Worm (Caenorhabditis elegans) whole organism, young adult: ENCODE data around the gene inf-1.

ENCODE experiments used
- B0336.3 ChIP-seq: fragments of 200-800 bp; sonication (Bioruptor generic); IDR thresholded peaks from 2 replicates; pipeline ENCODE4 v1.3.6; 2022; ENCODE audit warnings: missing genetic modification characterization, missing compliant biosample characterization
- F37B4.10 ChIP-seq: fragments of 200-800 bp; sonication (Bioruptor generic); IDR thresholded peaks from 2 replicates; pipeline ENCODE4 v1.3.6; 2022; ENCODE audit warnings: missing genetic modification characterization, missing compliant biosample characterization
- F49E8.2 ChIP-seq: sonication (generic microtip); optimal IDR thresholded peaks from 3 replicates; lab custom pipeline; 2017; ENCODE audit warnings: missing genetic modification characterization, mild to moderate bottlenecking, missing compliant biosample characterization, antibody characterized with exemption, moderate library complexity; ENCODE audit not compliant: insufficient read depth
- K12H6.12 ChIP-seq: fragments of 200-800 bp; sonication (Bioruptor generic); optimal IDR thresholded peaks from 2 replicates; lab custom pipeline; 2018; ENCODE audit warnings: mild to moderate bottlenecking, missing genetic modification characterization, missing compliant biosample characterization
- ZK185.1 ChIP-seq: sonication (generic microtip); optimal IDR thresholded peaks from 2 replicates; lab custom pipeline; 2016; ENCODE audit warnings: mild to moderate bottlenecking, missing genetic modification characterization, missing compliant biosample characterization; ENCODE audit not compliant: poor library complexity, severe bottlenecking
- atf-7 ChIP-seq: sonication (generic microtip); optimal IDR thresholded peaks from 2 replicates; lab custom pipeline; 2017; ENCODE audit warnings: mild to moderate bottlenecking, missing genetic modification characterization, missing compliant biosample characterization
- athp-1 ChIP-seq: sonication (generic microtip); optimal IDR thresholded peaks from 2 replicates; lab custom pipeline; 2017; ENCODE audit warnings: mild to moderate bottlenecking, missing genetic modification characterization, missing compliant biosample characterization
- bed-2 ChIP-seq: fragments of 200-800 bp; sonication (Bioruptor generic); IDR thresholded peaks from 2 replicates; pipeline ENCODE4 v1.3.6; 2022; ENCODE audit warnings: missing genetic modification reagents, missing genetic modification characterization, missing compliant biosample characterization
- ceh-40 ChIP-seq: fragments of 200-800 bp; sonication (Bioruptor generic); IDR thresholded peaks from 2 replicates; pipeline ENCODE4 v1.3.6; 2022; ENCODE audit warnings: missing genetic modification characterization, missing compliant biosample characterization
- ceh-91 ChIP-seq: fragments of 200-800 bp; sonication (Bioruptor generic); IDR thresholded peaks from 2 replicates; pipeline ENCODE4 v1.3.6; 2022; ENCODE audit warnings: missing genetic modification reagents, missing genetic modification characterization, missing compliant biosample characterization
- chd-7 ChIP-seq: sonication (generic microtip); optimal IDR thresholded peaks from 2 replicates; lab custom pipeline; 2016; ENCODE audit warnings: mild to moderate bottlenecking, missing genetic modification characterization, moderate library complexity, missing compliant biosample characterization
- dox-1 ChIP-seq: fragments of 200-800 bp; sonication (Bioruptor generic); IDR thresholded peaks from 2 replicates; pipeline ENCODE4 v1.3.6; 2022; ENCODE audit warnings: missing genetic modification reagents, missing genetic modification characterization, missing compliant biosample characterization
- dpff-1 ChIP-seq: sonication (generic microtip); optimal IDR thresholded peaks from 2 replicates; lab custom pipeline; 2017; ENCODE audit warnings: mild to moderate bottlenecking, missing genetic modification characterization, missing compliant biosample characterization
- dpl-1 ChIP-seq: fragments of 150-350 bp; optimal IDR thresholded peaks from 2 replicates; lab custom pipeline; 2014; ENCODE audit warnings: missing biosample characterization, missing genetic modification reagents, missing genetic modification characterization
- hlh-26 ChIP-seq: fragments of 200-800 bp; sonication (Bioruptor generic); conservative IDR thresholded peaks from 2 replicates; pipeline ENCODE4 v1.3.6; 2022; ENCODE audit warnings: missing genetic modification reagents, missing genetic modification characterization, missing compliant biosample characterization
- hmg-1.2 ChIP-seq: fragments of 200-800 bp; sonication (Bioruptor generic); IDR thresholded peaks from 2 replicates; pipeline ENCODE4 v1.3.6; 2022; ENCODE audit warnings: missing genetic modification reagents, missing genetic modification characterization, missing compliant biosample characterization
- hsf-1 ChIP-seq: fragments of 200-800 bp; sonication (Bioruptor generic); IDR thresholded peaks from 2 replicates; pipeline ENCODE4 v1.3.6; 2022; ENCODE audit warnings: missing genetic modification reagents, missing genetic modification characterization, missing compliant biosample characterization
- let-526 ChIP-seq: fragments of 200-800 bp; sonication (Bioruptor generic); IDR thresholded peaks from 2 replicates; pipeline ENCODE4 v1.3.6; 2022; ENCODE audit warnings: missing genetic modification reagents, missing genetic modification characterization, missing compliant biosample characterization
- let-607 ChIP-seq, 2 experiments: fragments of 200-800 bp in 1 of 2; sonication (Bioruptor generic) in 1 of 2; sonication (generic microtip) in 1 of 2; optimal IDR thresholded peaks; 2 replicates each; lab custom pipeline; 2016 to 2018; ENCODE audit warnings: mild to moderate bottlenecking in 2 of 2, missing compliant biosample characterization in 2 of 2, missing genetic modification characterization in 2 of 2, moderate library complexity in 2 of 2, missing genotype in 1 of 2
- lin-35 ChIP-seq, 3 experiments: fragments of 150-350 bp in 2 of 3; sonication (generic microtip) in 1 of 3; optimal IDR thresholded peaks; 2 replicates each; lab custom pipeline; 2014 to 2018; ENCODE audit warnings: missing biosample characterization in 3 of 3, missing genetic modification characterization in 3 of 3, missing genetic modification reagents in 3 of 3
- lin-54 ChIP-seq: fragments of 200-800 bp; sonication (Bioruptor generic); optimal IDR thresholded peaks from 2 replicates; lab custom pipeline; 2018; ENCODE audit warnings: mild to moderate bottlenecking, missing genetic modification characterization, missing compliant biosample characterization
- lir-1 ChIP-seq: fragments of 200-800 bp; sonication (Bioruptor generic); conservative IDR thresholded peaks from 2 replicates; pipeline ENCODE4 v1.3.6; 2022; ENCODE audit warnings: missing genetic modification reagents, missing genetic modification characterization, missing compliant biosample characterization
- lsl-1 ChIP-seq: fragments of 200-800 bp; sonication (Bioruptor generic); optimal IDR thresholded peaks from 2 replicates; lab custom pipeline; 2018; ENCODE audit warnings: mild to moderate bottlenecking, missing genetic modification characterization, moderate library complexity, missing compliant biosample characterization
- madf-6 ChIP-seq: fragments of 200-800 bp; sonication (Bioruptor generic); IDR thresholded peaks from 2 replicates; pipeline ENCODE4 v1.3.6; 2022; ENCODE audit warnings: missing genetic modification reagents, missing genetic modification characterization, missing compliant biosample characterization
- madf-8 ChIP-seq: fragments of 200-800 bp; sonication (Bioruptor generic); conservative IDR thresholded peaks from 2 replicates; pipeline ENCODE4 v1.3.6; 2022; ENCODE audit warnings: missing genetic modification reagents, missing genetic modification characterization, missing compliant biosample characterization
- mcd-1 ChIP-seq: fragments of 200-800 bp; sonication (Bioruptor generic); IDR thresholded peaks from 2 replicates; pipeline ENCODE4 v1.3.6; 2022; ENCODE audit warnings: missing genetic modification reagents, missing genetic modification characterization, missing compliant biosample characterization
- mel-28 ChIP-seq: sonication (generic microtip); optimal IDR thresholded peaks from 2 replicates; lab custom pipeline; 2016; ENCODE audit warnings: borderline replicate concordance, mild to moderate bottlenecking, missing genetic modification characterization, missing compliant biosample characterization
- nfya-1 ChIP-seq: sonication (generic microtip); optimal IDR thresholded peaks from 2 replicates; lab custom pipeline; 2017; ENCODE audit warnings: antibody characterized with exemption, missing compliant biosample characterization, missing genetic modification characterization, borderline replicate concordance; ENCODE audit not compliant: insufficient read depth
- nfya-2 ChIP-seq: fragments of 200-800 bp; sonication (Bioruptor generic); IDR thresholded peaks from 2 replicates; pipeline ENCODE4 v1.3.6; 2022; ENCODE audit warnings: missing genetic modification reagents, missing genetic modification characterization, missing compliant biosample characterization
- nhr-179 ChIP-seq: sonication (generic microtip); optimal IDR thresholded peaks from 2 replicates; lab custom pipeline; 2016; ENCODE audit warnings: mild to moderate bottlenecking, missing genetic modification characterization, missing compliant biosample characterization
- nhr-80 ChIP-seq: sonication (generic microtip); optimal IDR thresholded peaks from 2 replicates; lab custom pipeline; 2016; ENCODE audit warnings: missing genetic modification characterization, missing compliant biosample characterization
- nhr-90 ChIP-seq: sonication (generic microtip); optimal IDR thresholded peaks from 2 replicates; lab custom pipeline; 2016; ENCODE audit warnings: missing genotype, mild to moderate bottlenecking, missing genetic modification characterization, missing compliant biosample characterization
- rpc-1 ChIP-seq, 2 experiments: fragments of 150-350 bp in 1 of 2; sonication (generic microtip) in 1 of 2; optimal IDR thresholded peaks; 2 replicates each; lab custom pipeline; 2014 to 2018; ENCODE audit warnings: missing biosample characterization in 1 of 2, missing genetic modification characterization in 1 of 2, missing genetic modification reagents in 1 of 2, missing genotype in 1 of 2
- sdz-38 ChIP-seq: sonication (generic microtip); optimal IDR thresholded peaks from 2 replicates; lab custom pipeline; 2016; ENCODE audit warnings: missing genotype, missing genetic modification characterization, missing compliant biosample characterization
- snpc-1.1 ChIP-seq: sonication (generic microtip); optimal IDR thresholded peaks from 2 replicates; lab custom pipeline; 2017; ENCODE audit warnings: missing genetic modification characterization, mild to moderate bottlenecking, missing compliant biosample characterization, antibody characterized with exemption, moderate library complexity, missing genotype, missing genetic modification reagents; ENCODE audit not compliant: insufficient read depth
- snpc-1.3 ChIP-seq: sonication (generic microtip); optimal IDR thresholded peaks from 2 replicates; lab custom pipeline; 2017; ENCODE audit warnings: missing genetic modification characterization, mild to moderate bottlenecking, missing compliant biosample characterization, antibody characterized with exemption, moderate library complexity, missing genotype, missing genetic modification reagents; ENCODE audit not compliant: insufficient read depth
- tbp1 ChIP-seq: fragments of 200-800 bp; sonication (Bioruptor generic); optimal IDR thresholded peaks from 2 replicates; lab custom pipeline; 2018; ENCODE audit warnings: mild to moderate bottlenecking, missing genetic modification characterization, missing compliant biosample characterization
- ztf-22 ChIP-seq: fragments of 200-800 bp; sonication (Bioruptor generic); optimal IDR thresholded peaks from 2 replicates; lab custom pipeline; 2018; ENCODE audit warnings: mild to moderate bottlenecking, missing genetic modification characterization, moderate library complexity, missing compliant biosample characterization

The inf-1 gene

DNA sequence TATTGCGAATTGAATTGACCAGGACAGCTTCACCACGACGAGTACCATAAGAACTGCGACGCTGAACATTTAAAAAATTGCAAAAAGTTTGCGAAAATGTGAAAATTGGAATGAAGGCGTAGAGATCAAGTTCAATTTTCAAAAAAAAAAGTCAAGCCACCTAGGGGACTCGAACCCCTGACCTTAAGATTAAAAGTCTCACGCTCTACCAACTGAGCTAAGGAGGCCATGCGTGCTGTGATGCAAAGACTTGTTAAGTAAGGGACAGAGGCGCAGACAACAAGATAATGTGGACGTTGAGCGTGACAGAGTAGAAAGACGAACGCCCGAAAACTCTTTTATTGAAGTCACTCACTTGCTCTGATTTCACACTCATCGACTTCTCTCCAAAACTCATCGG lies 42.4 kb upstream of the inf-1 start (continued):
- TF ChIP-seq lin-35 (GFP tag; optimal IDR thresholded peaks at IDR 0.05; lab: Kevin White, UChicago) (peak in 1 of 3 experiments; percentile 60), bed-2 (GFP tag; lab: Robert Waterston, UW) (no peak), ceh-40 (GFP tag; lab: Robert Waterston, UW) (0 out of 2 replicates have a peak, but pooled peaks have one; percentile 62), tbp1 (GFP tag; lab: Kevin White, UChicago) (peak; percentile 99), lir-1 (GFP tag; lab: Robert Waterston, UW) (peak; percentile 38; the same call in 1 of the 2 replicates), hsf-1 (peak; percentile 64; the same call in 1 of the 2 replicates), madf-6 (GFP tag; lab: Robert Waterston, UW) (no peak), rpc-1 (optimal IDR thresholded peaks at IDR 0.05; lab: Kevin White, UChicago) (peak; percentile 86), rpc-1 (tag; optimal IDR thresholded peaks at IDR 0.05; lab: Kevin White, UChicago) (peak; percentile 93), let-607 (tag; optimal IDR thresholded peaks at IDR 0.05; lab: Kevin White, UChicago) (peak; percentile 6 to 38), nhr-90 (tag; lab: Kevin White, UChicago) (peak; percentile 86), atf-7 (tag; lab: Kevin White, UChicago) (no peak), dox-1 (no peak; the same call in 1 of the 2 replicates), madf-8 (0 out of 2 replicates have a peak, but pooled peaks have one; percentile 18), snpc-1.3 (peak; percentile 54), nfya-2 (GFP tag; lab: Robert Waterston, UW) (no peak), dpl-1 (no peak), mcd-1 (GFP tag; lab: Robert Waterston, UW) (no peak; the same call in 1 of the 2 replicates), mel-28 (tag; lab: Kevin White, UChicago) (no peak), B0336.3 (no peak), let-526 (GFP tag; lab: Robert Waterston, UW) (peak; percentile 71; the same call in 1 of the 2 replicates), nhr-179 (tag; lab: Kevin White, UChicago) (no peak), chd-7 (tag; lab: Kevin White, UChicago) (peak; percentile 58), hlh-26 (GFP tag; lab: Robert Waterston, UW) (no peak), snpc-1.1 (tag; lab: Kevin White, UChicago) (peak; percentile 40), F37B4.10 (0 out of 2 replicates have a peak, but pooled peaks have one; percentile 62), K12H6.12 (tag; lab: Kevin White, UChicago) (peak; percentile 53), athp-1 (peak; percentile 63), sdz-38 (tag; lab: Kevin White, UChicago) (no peak), nfya-1 (tag; lab: Kevin White, UChicago) (no peak), hmg-1.2 (GFP tag; lab: Robert Waterston, UW) (peak; percentile 85), ztf-22 (GFP tag; lab: Kevin White, UChicago) (no peak), ceh-91 (GFP tag; lab: Robert Waterston, UW) (no peak), ZK185.1 (tag; lab: Kevin White, UChicago) (peak; percentile 75), F49E8.2 (tag; lab: Kevin White, UChicago) (peak; percentile 76), dpff-1 (tag; lab: Kevin White, UChicago) (no peak), lsl-1 (GFP tag; lab: Kevin White, UChicago) (peak; percentile 39), nhr-80 (tag; lab: Kevin White, UChicago) (peak; percentile 8), lin-54 (GFP tag; lab: Kevin White, UChicago) (no peak)
